Worm (Caenorhabditis elegans): ENCODE data around the gene hpo-18.

The hpo-18 gene

ce11 chrV:4298579-4298978 lies 47.6 kb downstream of the hpo-18 start, which contains the start of gene ZC132.11:
Gene ZC132.11, minus strand, starts transcription at chrV:4298679.
- TF ChIP-seq F13H6.1 (tag; optimal IDR thresholded peaks at IDR 0.05) (no peak), gmeb-1 (tag; optimal IDR thresholded peaks at IDR 0.05) (no peak), mdl-1 (tag; optimal IDR thresholded peaks at IDR 0.05) (no peak)
